Fruit fly (Drosophila melanogaster): ENCODE results near the gene Cluap1.
A peak's percentile ranks its signal among the peaks of the same experiment; 100 is the strongest.

Cluap1 gene

dm6 chrX:22570024-22570423 is 25.9 kb upstream of the Cluap1 start:
- TF ChIP-seq CG2199 (GFP tag; IDR thresholded peaks at IDR 0.05): peak; percentile 97

- no peak for TF ChIP-seq CG2712 (tag; optimal IDR thresholded peaks at IDR 0.05)
- TF ChIP-seq CG7372 (GFP tag; IDR thresholded peaks at IDR 0.05): no peak
- no peak for TF ChIP-seq CG7556 (GFP tag; optimal IDR thresholded peaks at IDR 0.05)
- TF ChIP-seq Antp (GFP tag; optimal IDR thresholded peaks at IDR 0.05): no peak
- TF ChIP-seq vvl (GFP tag; IDR thresholded peaks at IDR 0.05): no peak
- TF ChIP-seq Scr (GFP tag; IDR thresholded peaks at IDR 0.05; ENCODE audit: partially characterized antibody): no peak
- no peak for TF ChIP-seq CG12219 (GFP tag; optimal IDR thresholded peaks at IDR 0.05)
- no peak for TF ChIP-seq Bteb2 (GFP tag; optimal IDR thresholded peaks at IDR 0.05)
Measured at dm6 chrX:22546797-22547196, 2.7 kb upstream of the Cluap1 start, which contains the start of gene CG17601. TSS of gene CG17601 (plus strand) at chrX:22547097.

- TF ChIP-seq CTCF (GFP tag; optimal IDR thresholded peaks at IDR 0.05): peak; percentile 78
- no peak for TF ChIP-seq eyg (GFP tag; optimal IDR thresholded peaks at IDR 0.05)
- TF ChIP-seq gro (GFP tag; optimal IDR thresholded peaks at IDR 0.05): no peak
- TF ChIP-seq sens (GFP tag): peak; percentile 18
- no peak for TF ChIP-seq pros (GFP tag; optimal IDR thresholded peaks at IDR 0.05)
- TF ChIP-seq Spps (tag; optimal IDR thresholded peaks at IDR 0.05): no peak
- TF ChIP-seq onecut (GFP tag; IDR thresholded peaks at IDR 0.05): no peak
Measured at dm6 chrX:22544660-22545059, 538 bp upstream of the Cluap1 start.

dm6 chrX:22540065-22540504 is 4.0 kb downstream of the Cluap1 start, which contains the start of gene CG17598:
TSS of gene CG17598 (minus strand) at chrX:22540383.
- TF ChIP-seq CG4617 (GFP tag; optimal IDR thresholded peaks at IDR 0.05; ENCODE audit: borderline replicate concordance) (peak; percentile 74), kni (GFP tag; optimal IDR thresholded peaks at IDR 0.05) (no peak), CG14710 (tag; optimal IDR thresholded peaks at IDR 0.05) (peak; percentile 17), bbx (GFP tag; IDR thresholded peaks at IDR 0.05; ENCODE audit: partially characterized antibody) (no peak), Atf6 (GFP tag; IDR thresholded peaks at IDR 0.05) (no peak), hth (optimal IDR thresholded peaks at IDR 0.05) (no peak), lola (GFP tag; optimal IDR thresholded peaks at IDR 0.05) (no peak), nmo (GFP tag; optimal IDR thresholded peaks at IDR 0.05) (no peak), sima (GFP tag; optimal IDR thresholded peaks at IDR 0.05) (no peak), CG7786 (GFP tag; optimal IDR thresholded peaks at IDR 0.05) (no peak), pita (GFP tag; optimal IDR thresholded peaks at IDR 0.05) (no peak), Lhr (GFP tag; optimal IDR thresholded peaks at IDR 0.05) (no peak), stwl (tag; optimal IDR thresholded peaks at IDR 0.05) (peak; percentile 57), CG12744 (GFP tag; optimal IDR thresholded peaks at IDR 0.05) (no peak), HLH54F (GFP tag; optimal IDR thresholded peaks at IDR 0.05) (no peak), Fer3 (tag; optimal IDR thresholded peaks at IDR 0.05) (no peak), CG34376 (GFP tag; optimal IDR thresholded peaks at IDR 0.05) (no peak), CG16813 (GFP tag; IDR thresholded peaks at IDR 0.05; ENCODE audit: partially characterized antibody) (no peak; the same call in 2 of the 3 replicates), phol (tag; optimal IDR thresholded peaks at IDR 0.05) (peak; percentile 26), CG4360 (GFP tag; IDR thresholded peaks at IDR 0.05) (peak; percentile 93), HLHmδ (GFP tag; optimal IDR thresholded peaks at IDR 0.05) (no peak), Fer2 (tag; optimal IDR thresholded peaks at IDR 0.05) (no peak), exex (tag; optimal IDR thresholded peaks at IDR 0.05) (peak; percentile 46), fd102C (GFP tag; optimal IDR thresholded peaks at IDR 0.05) (no peak), CG1792 (GFP tag; optimal IDR thresholded peaks at IDR 0.05) (no peak), CG32532 (GFP tag; IDR thresholded peaks at IDR 0.05) (no peak), lbe (GFP tag; optimal IDR thresholded peaks at IDR 0.05) (peak; percentile 34), Dp (GFP tag; optimal IDR thresholded peaks at IDR 0.05) (peak; percentile 1), dm (GFP tag; optimal IDR thresholded peaks at IDR 0.05) (no peak), MESR4 (GFP tag; optimal IDR thresholded peaks at IDR 0.05) (peak; percentile 85), CG17385 (GFP tag; optimal IDR thresholded peaks at IDR 0.05) (peak; percentile 49)

All from whole organism, embryonic.